Fruit fly (Drosophila melanogaster) whole organism, embryonic: ENCODE data around the gene CG43072.

ENCODE experiments used
- ATbp ChIP-seq: fragments of 200-800 bp; sonication (Bioruptor generic); optimal IDR thresholded peaks from 2 replicates; lab custom pipeline; 2017; ENCODE audit warnings: missing biosample characterization, mild to moderate bottlenecking, missing genetic modification characterization, missing genetic modification reagents
- B-H2 ChIP-seq: fragments of 200-800 bp; sonication (Bioruptor generic); optimal IDR thresholded peaks from 2 replicates; lab custom pipeline; 2018; ENCODE audit warnings: missing biosample characterization, mild to moderate bottlenecking, missing genetic modification characterization
- CG11093 ChIP-seq: fragments of 200-800 bp; sonication (Bioruptor generic); IDR thresholded peaks from 3 replicates; pipeline ENCODE4 v1.3.6; 2022; ENCODE audit warnings: missing biosample characterization, missing genetic modification characterization
- CG12155 ChIP-seq: fragments of 200-800 bp; sonication (Bioruptor generic); optimal IDR thresholded peaks from 3 replicates; lab custom pipeline; 2016; ENCODE audit warnings: missing biosample characterization, missing genetic modification characterization
- CG14014 ChIP-seq: fragments of 200-800 bp; sonication (Bioruptor generic); IDR thresholded peaks from 2 replicates; pipeline ENCODE4 v1.3.6; 2022; ENCODE audit warnings: missing biosample characterization, missing genetic modification characterization
- CG15073 ChIP-seq: fragments of 200-800 bp; sonication (Bioruptor generic); optimal IDR thresholded peaks from 2 replicates; lab custom pipeline; 2016; ENCODE audit warnings: missing biosample characterization, missing genetic modification characterization
- CG15601 ChIP-seq: fragments of 200-800 bp; sonication (Bioruptor generic); optimal IDR thresholded peaks from 3 replicates; lab custom pipeline; 2019; ENCODE audit warnings: missing biosample characterization, mild to moderate bottlenecking, missing genetic modification characterization, moderate library complexity
- CG15696 ChIP-seq: fragments of 200-800 bp; sonication (Bioruptor generic); optimal IDR thresholded peaks from 2 replicates; lab custom pipeline; 2019; ENCODE audit warnings: missing biosample characterization, mild to moderate bottlenecking, missing genetic modification characterization, moderate library complexity
- CG1603 ChIP-seq: fragments of 200-800 bp; sonication (Bioruptor generic); optimal IDR thresholded peaks from 2 replicates; lab custom pipeline; 2019; ENCODE audit warnings: missing biosample characterization, mild to moderate bottlenecking, missing genetic modification characterization, moderate library complexity
- CG16779 ChIP-seq: fragments of 200-800 bp; sonication (Bioruptor generic); IDR thresholded peaks from 2 replicates; pipeline ENCODE4 v1.3.6; 2022; ENCODE audit warnings: missing biosample characterization, missing genetic modification characterization
- CG1792 ChIP-seq: fragments of 200-800 bp; sonication (Bioruptor generic); optimal IDR thresholded peaks from 2 replicates; lab custom pipeline; 2016; ENCODE audit warnings: missing biosample characterization, missing genetic modification characterization
- CG18764 ChIP-seq: fragments of 200-800 bp; sonication (Bioruptor generic); optimal IDR thresholded peaks from 3 replicates; lab custom pipeline; 2016; ENCODE audit warnings: missing biosample characterization, missing genetic modification characterization
- CG3281 ChIP-seq: fragments of 200-800 bp; sonication (Bioruptor generic); optimal IDR thresholded peaks from 3 replicates; lab custom pipeline; 2017; ENCODE audit warnings: missing biosample characterization, mild to moderate bottlenecking, missing genetic modification characterization
- CG33213 ChIP-seq: fragments of 200-800 bp; sonication (Bioruptor generic); optimal IDR thresholded peaks from 3 replicates; lab custom pipeline; 2016; ENCODE audit warnings: missing biosample characterization, missing genetic modification characterization
- CG3407 ChIP-seq: fragments of 200-800 bp; sonication (Bioruptor generic); optimal IDR thresholded peaks from 2 replicates; lab custom pipeline; 2018; ENCODE audit warnings: missing biosample characterization, mild to moderate bottlenecking, missing genetic modification characterization
- CG34224 ChIP-seq: fragments of 200-800 bp; sonication (Bioruptor generic); IDR thresholded peaks from 3 replicates; pipeline ENCODE4 v1.3.6; 2022; ENCODE audit warnings: missing biosample characterization, missing genetic modification characterization; ENCODE audit not compliant: partially characterized antibody
- CG34376 ChIP-seq: fragments of 200-800 bp; sonication (Bioruptor generic); optimal IDR thresholded peaks from 2 replicates; lab custom pipeline; 2018; ENCODE audit warnings: missing biosample characterization, mild to moderate bottlenecking, missing genetic modification characterization
- CG4707 ChIP-seq: fragments of 200-800 bp; sonication (Bioruptor generic); optimal IDR thresholded peaks from 2 replicates; lab custom pipeline; 2018; ENCODE audit warnings: missing biosample characterization, mild to moderate bottlenecking, missing genetic modification characterization, moderate library complexity
- CG4854 ChIP-seq: fragments of 200-800 bp; sonication (Bioruptor generic); optimal IDR thresholded peaks from 2 replicates; lab custom pipeline; 2016; ENCODE audit warnings: missing biosample characterization, missing genetic modification characterization, inconsistent platforms
- CG5180 ChIP-seq: fragments of 200-800 bp; sonication (Bioruptor generic); optimal IDR thresholded peaks from 3 replicates; lab custom pipeline; 2017; ENCODE audit warnings: missing biosample characterization, missing genetic modification characterization, mild to moderate bottlenecking, moderate library complexity, missing genetic modification reagents
- CG7372 ChIP-seq: fragments of 200-800 bp; sonication (Bioruptor generic); IDR thresholded peaks from 2 replicates; pipeline ENCODE4 v1.3.6; 2022; ENCODE audit warnings: missing biosample characterization, missing genetic modification characterization
- CG9215 ChIP-seq: fragments of 200-800 bp; sonication (Bioruptor generic); IDR thresholded peaks from 2 replicates; pipeline ENCODE4 v1.3.6; 2022; ENCODE audit warnings: missing biosample characterization, missing genetic modification characterization
- Dip3 ChIP-seq: fragments of 200-800 bp; sonication (Bioruptor generic); optimal IDR thresholded peaks from 3 replicates; lab custom pipeline; 2016; ENCODE audit warnings: missing biosample characterization, missing genetic modification characterization
- HLH3B ChIP-seq: fragments of 200-800 bp; sonication (Bioruptor generic); IDR thresholded peaks from 2 replicates; pipeline ENCODE4 v1.3.6; 2022; ENCODE audit warnings: missing biosample characterization, missing genetic modification characterization
- Hmx ChIP-seq: fragments of 200-800 bp; sonication (Bioruptor generic); optimal IDR thresholded peaks from 2 replicates; lab custom pipeline; 2016; ENCODE audit warnings: missing biosample characterization, missing genetic modification characterization
- Hr39 ChIP-seq: fragments of >200 bp; optimal IDR thresholded peaks from 2 replicates; lab custom pipeline; 2017
- Lim3 ChIP-seq: fragments of 200-800 bp; sonication (Bioruptor generic); IDR thresholded peaks from 2 replicates; pipeline ENCODE4 v1.3.6; 2022; ENCODE audit warnings: missing biosample characterization, missing genetic modification characterization
- Lpt ChIP-seq: fragments of >200 bp; optimal IDR thresholded peaks from 2 replicates; lab custom pipeline; 2018; ENCODE audit warnings: missing biosample characterization, missing genetic modification characterization
- NC2α ChIP-seq: fragments of 200-800 bp; sonication (Bioruptor generic); optimal IDR thresholded peaks from 2 replicates; lab custom pipeline; 2016; ENCODE audit warnings: missing biosample characterization, missing genetic modification characterization
- Tbp ChIP-seq: fragments of >200 bp; optimal IDR thresholded peaks from 2 replicates; lab custom pipeline; 2018; ENCODE audit warnings: missing biosample characterization, missing genetic modification characterization
- ase ChIP-seq: fragments of 200-800 bp; sonication (Bioruptor generic); IDR thresholded peaks from 3 replicates; pipeline ENCODE4 v1.3.6; 2022; ENCODE audit warnings: missing biosample characterization, missing genetic modification characterization
- bab2 ChIP-seq: fragments of 200-800 bp; sonication (Bioruptor generic); optimal IDR thresholded peaks from 2 replicates; lab custom pipeline; 2016; ENCODE audit warnings: missing biosample characterization, missing genetic modification characterization
- danr ChIP-seq: fragments of 200-800 bp; sonication (Bioruptor generic); IDR thresholded peaks from 2 replicates; pipeline ENCODE4 v1.3.6; 2022; ENCODE audit warnings: missing biosample characterization, missing genetic modification characterization
- dmrt99B ChIP-seq: fragments of 200-800 bp; sonication (Bioruptor generic); optimal IDR thresholded peaks from 2 replicates; lab custom pipeline; 2018; ENCODE audit warnings: missing biosample characterization, mild to moderate bottlenecking, missing genetic modification characterization, moderate library complexity
- fd64A ChIP-seq: fragments of 200-800 bp; sonication (Bioruptor generic); optimal IDR thresholded peaks from 3 replicates; lab custom pipeline; 2018; ENCODE audit warnings: missing biosample characterization, mild to moderate bottlenecking, missing genetic modification characterization
- fru ChIP-seq: fragments of >200 bp; optimal IDR thresholded peaks from 2 replicates; lab custom pipeline; 2017
- ftz-f1 ChIP-seq: fragments of 200-800 bp; sonication (Bioruptor generic); optimal IDR thresholded peaks from 2 replicates; lab custom pipeline; 2016; ENCODE audit warnings: missing biosample characterization, missing genetic modification characterization
- hb ChIP-seq: fragments of 200-800 bp; sonication (Bioruptor generic); IDR thresholded peaks from 3 replicates; pipeline ENCODE4 v1.3.6; 2022; ENCODE audit warnings: missing biosample characterization, missing genetic modification characterization; ENCODE audit not compliant: partially characterized antibody
- her ChIP-seq: fragments of 200-800 bp; sonication (Bioruptor generic); optimal IDR thresholded peaks from 2 replicates; lab custom pipeline; 2016; ENCODE audit warnings: missing biosample characterization, missing genetic modification characterization
- kay ChIP-seq: fragments of 200-800 bp; sonication (Bioruptor generic); optimal IDR thresholded peaks from 2 replicates; lab custom pipeline; 2016; ENCODE audit warnings: missing biosample characterization, missing genetic modification characterization
- klu ChIP-seq: fragments of 200-800 bp; sonication (Bioruptor generic); IDR thresholded peaks from 2 replicates; pipeline ENCODE4 v1.3.6; 2022; ENCODE audit warnings: missing biosample characterization, missing genetic modification characterization
- knrl ChIP-seq: fragments of 200-800 bp; sonication (Bioruptor generic); IDR thresholded peaks from 3 replicates; pipeline ENCODE4 v1.3.6; 2022; ENCODE audit warnings: missing biosample characterization, missing genetic modification characterization; ENCODE audit not compliant: partially characterized antibody
- lola ChIP-seq, 3 experiments: fragments of >200 bp in 2 of 3; fragments of 200-800 bp in 1 of 3; sonication (Bioruptor generic) in 1 of 3; optimal IDR thresholded peaks; 2 replicates each; lab custom pipeline; 2017 to 2019; ENCODE audit warnings: missing biosample characterization in 3 of 3, missing genetic modification characterization in 3 of 3, mild to moderate bottlenecking in 1 of 3, moderate library complexity in 1 of 3
- pnt ChIP-seq: fragments of 200-800 bp; sonication (Bioruptor generic); optimal IDR thresholded peaks from 3 replicates; lab custom pipeline; 2016; ENCODE audit warnings: missing biosample characterization, missing genetic modification characterization
- pros ChIP-seq: fragments of 200-800 bp; sonication (Bioruptor generic); optimal IDR thresholded peaks from 3 replicates; lab custom pipeline; 2019; ENCODE audit warnings: missing biosample characterization, mild to moderate bottlenecking, missing genetic modification characterization, moderate library complexity
- sd ChIP-seq: fragments of 200-800 bp; sonication (Bioruptor generic); optimal IDR thresholded peaks from 3 replicates; lab custom pipeline; 2018; ENCODE audit warnings: missing biosample characterization, mild to moderate bottlenecking, missing genetic modification characterization, moderate library complexity
- slbo ChIP-seq: fragments of 200-800 bp; sonication (Bioruptor generic); IDR thresholded peaks from 2 replicates; pipeline ENCODE4 v1.3.6; 2022; ENCODE audit warnings: missing biosample characterization, missing genetic modification characterization
- slou ChIP-seq: fragments of 200-800 bp; sonication (Bioruptor generic); optimal IDR thresholded peaks from 3 replicates; lab custom pipeline; 2016; ENCODE audit warnings: missing biosample characterization, missing genetic modification characterization
- stwl ChIP-seq: fragments of 200-800 bp; sonication (Bioruptor generic); optimal IDR thresholded peaks from 3 replicates; lab custom pipeline; 2018; ENCODE audit warnings: missing biosample characterization, mild to moderate bottlenecking, missing genetic modification characterization, moderate library complexity
- wor ChIP-seq: fragments of 200-800 bp; sonication (Bioruptor generic); IDR thresholded peaks from 2 replicates; pipeline ENCODE4 v1.3.6; 2022; ENCODE audit warnings: missing biosample characterization, missing genetic modification characterization
- zf30C ChIP-seq: fragments of 200-800 bp; sonication (Bioruptor generic); optimal IDR thresholded peaks from 3 replicates; lab custom pipeline; 2018; ENCODE audit warnings: missing biosample characterization, mild to moderate bottlenecking, missing genetic modification characterization

CG43072 gene

dm6 chr3L:21027657-21028255 lies 37.9 kb upstream of the CG43072 start, which contains the start of gene Pdss2 (continued):
- TF ChIP-seq pnt (peak; percentile 63), CG1603 (peak; percentile 59), CG5180 (GFP tag; lab: Kevin White, UChicago) (peak; percentile 36), CG33213 (GFP tag; lab: Kevin White, UChicago) (peak; percentile 75), Dip3 (GFP tag; lab: Kevin White, UChicago) (peak; percentile 75), CG1792 (GFP tag; lab: Kevin White, UChicago) (peak; percentile 15), CG15073 (GFP tag; lab: Kevin White, UChicago) (no peak), CG34224 (peak; percentile 64), bab2 (peak; percentile 71), ase (GFP tag; lab: Robert Waterston, UW) (peak; percentile 78), ftz-f1 (GFP tag; lab: Kevin White, UChicago) (peak; percentile 98), CG18764 (GFP tag; lab: Kevin White, UChicago) (peak; percentile 47), CG15601 (tag; lab: Kevin White, UChicago) (peak; percentile 20), CG16779 (GFP tag; lab: Robert Waterston, UW) (0 out of 2 replicates have a peak, but pooled peaks have one; percentile 8), CG3281 (GFP tag; lab: Kevin White, UChicago) (peak; percentile 57), her (GFP tag; lab: Kevin White, UChicago) (peak; percentile 52), CG15696 (tag; lab: Kevin White, UChicago) (peak; percentile 77), klu (GFP tag; lab: Robert Waterston, UW) (peak; percentile 56; the same call in 1 of the 2 replicates), CG4854 (GFP tag; lab: Kevin White, UChicago) (peak; percentile 43), hb (no peak), Lpt (GFP tag; lab: Kevin White, UChicago) (no peak), CG34376 (GFP tag; lab: Kevin White, UChicago) (peak; percentile 24), Tbp (GFP tag; lab: Kevin White, UChicago) (no peak), knrl (GFP tag; lab: Robert Waterston, UW) (peak; percentile 73), sd (peak; percentile 100), lola (GFP tag; optimal IDR thresholded peaks at IDR 0.05; lab: Kevin White, UChicago) (peak in 1 of 3 experiments; percentile 73), danr (GFP tag; lab: Robert Waterston, UW) (peak; percentile 34; the same call in 1 of the 2 replicates), B-H2 (GFP tag; lab: Kevin White, UChicago) (peak; percentile 84), dmrt99B (tag; lab: Kevin White, UChicago) (peak; percentile 58), CG3407 (GFP tag; lab: Kevin White, UChicago) (peak; percentile 23), kay (GFP tag; lab: Kevin White, UChicago) (peak; percentile 49), zf30C (no peak), CG9215 (GFP tag; lab: Robert Waterston, UW) (peak; percentile 73), ATbp (GFP tag; lab: Kevin White, UChicago) (peak; percentile 16), CG14014 (GFP tag; lab: Robert Waterston, UW) (peak; percentile 79), pros (GFP tag; lab: Kevin White, UChicago) (peak; percentile 81), Lim3 (no peak), stwl (tag; lab: Kevin White, UChicago) (peak; percentile 17), slou (peak; percentile 24), CG12155 (GFP tag; lab: Kevin White, UChicago) (peak; percentile 73), Hmx (GFP tag; lab: Kevin White, UChicago) (peak; percentile 29), fd64A (GFP tag; lab: Kevin White, UChicago) (peak; percentile 37), slbo (GFP tag; lab: Robert Waterston, UW) (peak; percentile 91), wor (GFP tag; lab: Robert Waterston, UW) (peak; percentile 36; the same call in 1 of the 2 replicates), NC2α (no peak), CG7372 (GFP tag; lab: Robert Waterston, UW) (peak; percentile 76), CG11093 (GFP tag; lab: Robert Waterston, UW) (no peak), HLH3B (GFP tag; lab: Robert Waterston, UW) (peak; percentile 57; the same call in 1 of the 2 replicates), CG4707 (GFP tag; lab: Kevin White, UChicago) (peak; percentile 4), fru (lab: Kevin White, UChicago) (no peak), Hr39 (lab: Kevin White, UChicago) (no peak)
